Fruit fly (Drosophila melanogaster) whole organism, prepupa: ENCODE data around the gene Ugt35A1.
A peak's percentile ranks its signal among the peaks of the same experiment; 100 is the strongest.

Experiments used
- Blimp-1 ChIP-seq: fragments of 200-800 bp; sonication (Bioruptor generic); optimal IDR thresholded peaks from 3 replicates; lab custom pipeline; 2017; ENCODE audit warnings: missing biosample characterization, missing genetic modification characterization, mild to moderate bottlenecking, moderate library complexity, missing genetic modification reagents
- CG10631 ChIP-seq: fragments of 200-800 bp; sonication (Bioruptor generic); optimal IDR thresholded peaks from 2 replicates; lab custom pipeline; 2016; ENCODE audit warnings: missing biosample characterization, missing genetic modification characterization
- CG10669 ChIP-seq: fragments of 200-800 bp; sonication (Bioruptor generic); optimal IDR thresholded peaks from 3 replicates; lab custom pipeline; 2018; ENCODE audit warnings: missing biosample characterization, mild to moderate bottlenecking, missing genetic modification characterization, moderate library complexity
- CG11902 ChIP-seq: fragments of 200-800 bp; sonication (Bioruptor generic); optimal IDR thresholded peaks from 3 replicates; lab custom pipeline; 2016; ENCODE audit warnings: missing biosample characterization, missing genetic modification characterization
- CG15336 ChIP-seq: fragments of 200-800 bp; sonication (Bioruptor generic); IDR thresholded peaks from 2 replicates; pipeline ENCODE4 v1.3.6; 2022; ENCODE audit warnings: missing biosample characterization, missing genetic modification characterization
- CG1621 ChIP-seq: fragments of 200-800 bp; sonication (Bioruptor generic); optimal IDR thresholded peaks from 3 replicates; lab custom pipeline; 2018; ENCODE audit warnings: missing biosample characterization, mild to moderate bottlenecking, missing genetic modification characterization
- CG16779 ChIP-seq: fragments of 200-800 bp; sonication (Bioruptor generic); optimal IDR thresholded peaks from 3 replicates; lab custom pipeline; 2017; ENCODE audit warnings: missing biosample characterization, mild to moderate bottlenecking, missing genetic modification characterization
- CG31627 ChIP-seq: fragments of 200-800 bp; sonication (Bioruptor generic); optimal IDR thresholded peaks from 3 replicates; lab custom pipeline; 2016; ENCODE audit warnings: missing biosample characterization, missing genetic modification characterization
- CG32006 ChIP-seq: fragments of 200-800 bp; sonication (Bioruptor generic); optimal IDR thresholded peaks from 3 replicates; lab custom pipeline; 2017; ENCODE audit warnings: missing biosample characterization, mild to moderate bottlenecking, missing genetic modification characterization
- CG34406 ChIP-seq: fragments of 200-800 bp; sonication (Bioruptor generic); optimal IDR thresholded peaks from 3 replicates; lab custom pipeline; 2016; ENCODE audit warnings: missing biosample characterization, missing genetic modification characterization
- CG4318 ChIP-seq: fragments of 200-800 bp; sonication (Bioruptor generic); optimal IDR thresholded peaks from 3 replicates; lab custom pipeline; 2017; ENCODE audit warnings: missing biosample characterization, mild to moderate bottlenecking, missing genetic modification characterization
- CG6276 ChIP-seq: fragments of 200-800 bp; sonication (Bioruptor generic); optimal IDR thresholded peaks from 2 replicates; lab custom pipeline; 2017; ENCODE audit warnings: missing biosample characterization, mild to moderate bottlenecking, missing genetic modification characterization
- CG6792 ChIP-seq: fragments of 200-800 bp; sonication (Bioruptor generic); optimal IDR thresholded peaks from 3 replicates; lab custom pipeline; 2016; ENCODE audit warnings: missing biosample characterization, missing genetic modification characterization
- CG6808 ChIP-seq: fragments of 200-800 bp; sonication (Bioruptor generic); optimal IDR thresholded peaks from 3 replicates; lab custom pipeline; 2017; ENCODE audit warnings: missing biosample characterization, missing genetic modification characterization, mild to moderate bottlenecking, moderate library complexity, missing genetic modification reagents
- CG6854 ChIP-seq: fragments of 200-800 bp; sonication (Bioruptor generic); optimal IDR thresholded peaks from 2 replicates; lab custom pipeline; 2017; ENCODE audit warnings: missing biosample characterization, mild to moderate bottlenecking, missing genetic modification characterization
- CG8319 ChIP-seq: fragments of 200-800 bp; sonication (Bioruptor generic); optimal IDR thresholded peaks from 3 replicates; lab custom pipeline; 2016; ENCODE audit warnings: missing biosample characterization, missing genetic modification characterization
- CG8632 ChIP-seq: fragments of 200-800 bp; sonication (Bioruptor generic); optimal IDR thresholded peaks from 3 replicates; lab custom pipeline; 2016; ENCODE audit warnings: missing biosample characterization, missing genetic modification characterization
- CG9139 ChIP-seq: fragments of 200-800 bp; sonication (Bioruptor generic); optimal IDR thresholded peaks from 3 replicates; lab custom pipeline; 2017; ENCODE audit warnings: missing biosample characterization, mild to moderate bottlenecking, missing genetic modification characterization
- Eip75B ChIP-seq: fragments of 200-800 bp; sonication (Bioruptor generic); optimal IDR thresholded peaks from 3 replicates; lab custom pipeline; 2016; ENCODE audit warnings: missing biosample characterization, missing genetic modification characterization
- Eip93F ChIP-seq: fragments of 200-800 bp; sonication (Bioruptor generic); optimal IDR thresholded peaks from 2 replicates; lab custom pipeline; 2016; ENCODE audit warnings: missing biosample characterization, mild to moderate bottlenecking, missing genetic modification characterization
- Ets21C ChIP-seq: fragments of 200-800 bp; sonication (Bioruptor generic); optimal IDR thresholded peaks from 3 replicates; lab custom pipeline; 2016; ENCODE audit warnings: missing biosample characterization, missing genetic modification characterization
- Ets96B ChIP-seq: fragments of 200-800 bp; optimal IDR thresholded peaks from 2 replicates; lab custom pipeline; 2019; ENCODE audit warnings: missing biosample characterization, mild to moderate bottlenecking, missing genetic modification characterization, moderate library complexity
- Gug ChIP-seq: fragments of 200-800 bp; sonication (Bioruptor generic); IDR thresholded peaks from 2 replicates; pipeline ENCODE4 v1.3.6; 2022; ENCODE audit warnings: missing biosample characterization, missing genetic modification characterization
- Hr38 ChIP-seq: sonication (Bioruptor generic); optimal IDR thresholded peaks from 2 replicates; lab custom pipeline; 2016; ENCODE audit warnings: missing biosample characterization, missing genetic modification characterization
- Hr4 ChIP-seq: fragments of 200-800 bp; sonication (Bioruptor generic); optimal IDR thresholded peaks from 3 replicates; lab custom pipeline; 2016; ENCODE audit warnings: missing biosample characterization, missing genetic modification characterization
- Lpt ChIP-seq: fragments of 200-800 bp; sonication (Bioruptor generic); optimal IDR thresholded peaks from 3 replicates; lab custom pipeline; 2016; ENCODE audit warnings: missing biosample characterization, missing genetic modification characterization
- OdsH ChIP-seq: fragments of 200-800 bp; sonication (Bioruptor generic); optimal IDR thresholded peaks from 3 replicates; lab custom pipeline; 2016; ENCODE audit warnings: missing biosample characterization, missing genetic modification characterization
- Smox ChIP-seq: fragments of 200-800 bp; sonication (Bioruptor generic); optimal IDR thresholded peaks from 3 replicates; lab custom pipeline; 2016; ENCODE audit warnings: missing biosample characterization, missing genetic modification characterization
- Sox102F ChIP-seq: fragments of 200-800 bp; sonication (Bioruptor generic); optimal IDR thresholded peaks from 2 replicates; lab custom pipeline; 2016; ENCODE audit warnings: missing biosample characterization, mild to moderate bottlenecking, missing genetic modification characterization
- achi ChIP-seq: fragments of 200-800 bp; sonication (Bioruptor generic); optimal IDR thresholded peaks from 3 replicates; lab custom pipeline; 2016; ENCODE audit warnings: missing biosample characterization, missing genetic modification characterization
- acj6 ChIP-seq: fragments of 200-800 bp; sonication (Bioruptor generic); optimal IDR thresholded peaks from 3 replicates; lab custom pipeline; 2016; ENCODE audit warnings: missing biosample characterization, missing genetic modification characterization
- cyc ChIP-seq: fragments of 200-800 bp; sonication (Bioruptor generic); optimal IDR thresholded peaks from 3 replicates; lab custom pipeline; 2016; ENCODE audit warnings: missing biosample characterization, missing genetic modification characterization
- dac ChIP-seq: fragments of 200-800 bp; sonication (Bioruptor generic); optimal IDR thresholded peaks from 2 replicates; lab custom pipeline; 2017; ENCODE audit warnings: missing biosample characterization, mild to moderate bottlenecking, missing genetic modification characterization
- dsx ChIP-seq: fragments of 200-800 bp; optimal IDR thresholded peaks from 3 replicates; lab custom pipeline; 2019; ENCODE audit warnings: missing biosample characterization, mild to moderate bottlenecking, missing genetic modification characterization, moderate library complexity; ENCODE audit not compliant: poor library complexity, severe bottlenecking
- eg ChIP-seq: fragments of 200-800 bp; sonication (Bioruptor generic); IDR thresholded peaks from 3 replicates; pipeline ENCODE4 v1.3.6; 2022; ENCODE audit warnings: missing biosample characterization, missing genetic modification characterization
- esn ChIP-seq: fragments of 200-800 bp; sonication (Bioruptor generic); optimal IDR thresholded peaks from 2 replicates; lab custom pipeline; 2016; ENCODE audit warnings: missing biosample characterization, mild to moderate bottlenecking, missing genetic modification characterization, moderate library complexity
- fd59A ChIP-seq: fragments of 200-800 bp; sonication (Bioruptor generic); optimal IDR thresholded peaks from 2 replicates; lab custom pipeline; 2017; ENCODE audit warnings: missing biosample characterization, mild to moderate bottlenecking, missing genetic modification characterization, missing genetic modification reagents
- fkh ChIP-seq: fragments of 200-800 bp; sonication (Bioruptor generic); optimal IDR thresholded peaks from 3 replicates; lab custom pipeline; 2017; ENCODE audit warnings: missing biosample characterization, mild to moderate bottlenecking, missing genetic modification characterization, moderate library complexity
- net ChIP-seq: fragments of 200-800 bp; sonication (Bioruptor generic); optimal IDR thresholded peaks from 3 replicates; lab custom pipeline; 2016; ENCODE audit warnings: missing biosample characterization, missing genetic modification characterization
- salr ChIP-seq, 2 experiments: fragments of 200-800 bp; sonication (Bioruptor generic); optimal IDR thresholded peaks; 3 replicates each; lab custom pipeline; 2016 to 2018; ENCODE audit warnings: missing biosample characterization in 2 of 2, missing genetic modification characterization in 2 of 2, mild to moderate bottlenecking in 1 of 2
- spab ChIP-seq: fragments of 200-800 bp; sonication (Bioruptor generic); optimal IDR thresholded peaks from 2 replicates; lab custom pipeline; 2017; ENCODE audit warnings: missing biosample characterization, mild to moderate bottlenecking, missing genetic modification characterization, missing genetic modification reagents
- ss ChIP-seq, 2 experiments: fragments of 200-800 bp; sonication (Bioruptor generic); optimal IDR thresholded peaks; 2 replicates in 1 of 2; 3 replicates in 1 of 2; lab custom pipeline; 2017 to 2018; ENCODE audit warnings: mild to moderate bottlenecking in 2 of 2, missing biosample characterization in 2 of 2, missing genetic modification characterization in 2 of 2, moderate library complexity in 1 of 2
- svp ChIP-seq: fragments of 200-800 bp; sonication (Bioruptor generic); peaks from one replicate; lab custom pipeline; 2016; ENCODE audit warnings: missing biosample characterization, missing genetic modification characterization
- topi ChIP-seq: fragments of 200-800 bp; sonication (Bioruptor generic); optimal IDR thresholded peaks from 3 replicates; lab custom pipeline; 2016; ENCODE audit warnings: missing biosample characterization, missing genetic modification characterization
- vri ChIP-seq: fragments of 200-800 bp; sonication (Bioruptor generic); optimal IDR thresholded peaks from 3 replicates; lab custom pipeline; 2016; ENCODE audit warnings: missing biosample characterization, mild to moderate bottlenecking, missing genetic modification characterization

The Ugt35A1 gene

DNA sequence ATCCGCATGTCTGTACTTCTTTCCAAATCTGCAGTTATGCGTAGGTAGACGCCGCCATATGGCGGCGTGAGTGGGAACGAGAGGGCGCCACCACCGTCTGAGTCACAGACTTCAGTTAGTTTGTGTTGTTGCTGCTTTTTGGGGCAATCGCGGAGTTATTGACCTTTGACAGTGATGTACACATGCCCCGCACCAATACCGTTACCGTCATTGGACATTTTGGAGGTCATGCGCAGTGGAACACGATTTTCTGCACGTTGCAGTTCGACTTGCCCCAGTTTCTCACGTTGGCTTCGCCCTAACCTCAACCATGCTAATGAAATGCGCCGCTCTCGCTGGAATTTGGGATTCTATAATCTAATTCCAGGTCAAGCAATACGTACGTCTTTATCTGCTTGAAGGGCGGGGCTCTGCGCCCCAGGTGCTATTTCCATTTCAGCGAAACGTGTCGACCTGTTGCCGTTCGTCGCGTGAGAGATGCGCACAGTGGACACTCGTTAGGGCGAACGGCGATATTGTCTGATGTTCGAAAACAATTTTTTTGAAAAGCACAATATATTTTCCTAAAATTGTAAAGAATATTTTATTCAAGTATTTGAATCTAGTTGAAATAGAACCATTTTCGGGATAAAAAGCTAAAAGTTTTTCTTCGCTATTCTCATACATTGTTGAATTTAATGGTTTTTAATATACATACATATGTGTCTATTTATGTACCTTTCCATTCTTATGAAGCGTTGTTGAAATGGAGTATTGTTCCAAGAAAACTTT is 39.0 kb upstream of the Ugt35A1 start (continued):
- peak; percentile 72 for TF ChIP-seq Sox102F (GFP tag; lab: Kevin White, UChicago)
- TF ChIP-seq Smox (GFP tag; lab: Kevin White, UChicago) = peak; percentile 79
- peak; percentile 28 for TF ChIP-seq Blimp-1
- no peak for TF ChIP-seq CG4318 (GFP tag; lab: Kevin White, UChicago)
- peak; percentile 65 for TF ChIP-seq CG32006 (GFP tag; lab: Kevin White, UChicago)
- peak; percentile 14 to 39 for TF ChIP-seq ss (GFP tag; optimal IDR thresholded peaks at IDR 0.05; lab: Kevin White, UChicago)
- no peak for TF ChIP-seq CG6854 (GFP tag; lab: Kevin White, UChicago)
- peak; percentile 54 for TF ChIP-seq CG8632
- no peak for TF ChIP-seq Hr38 (GFP tag; lab: Kevin White, UChicago)
- peak; percentile 39 for TF ChIP-seq vri
- no peak for TF ChIP-seq fkh (GFP tag; lab: Kevin White, UChicago)
- TF ChIP-seq CG6808 (GFP tag; lab: Kevin White, UChicago) = peak; percentile 14
- peak; percentile 76 for TF ChIP-seq Eip75B (GFP tag; lab: Kevin White, UChicago)
- TF ChIP-seq Gug (GFP tag; lab: Robert Waterston, UW) = peak; percentile 55
- TF ChIP-seq dac (GFP tag; lab: Kevin White, UChicago) = peak; percentile 21
- peak; percentile 83 for TF ChIP-seq esn (GFP tag; lab: Kevin White, UChicago)
- TF ChIP-seq net (GFP tag; lab: Kevin White, UChicago) = peak; percentile 72
- peak; percentile 7 for TF ChIP-seq fd59A (GFP tag; lab: Kevin White, UChicago)
- peak; percentile 27 for TF ChIP-seq CG16779
- peak; percentile 68 for TF ChIP-seq OdsH (GFP tag; lab: Kevin White, UChicago)

- no peak for TF ChIP-seq CG8632
- peak; percentile 53 for TF ChIP-seq achi (GFP tag; lab: Kevin White, UChicago)
- peak; percentile 31 for TF ChIP-seq Lpt
- no peak for TF ChIP-seq CG9139 (GFP tag; lab: Kevin White, UChicago)
- TF ChIP-seq cyc (GFP tag; lab: Kevin White, UChicago) = peak; percentile 10
- peak; percentile 0 for TF ChIP-seq CG10669
- TF ChIP-seq CG4318 (GFP tag; lab: Kevin White, UChicago) = no peak
- peak; percentile 19 for TF ChIP-seq CG1621 (tag; lab: Kevin White, UChicago)
- no peak for TF ChIP-seq CG8319 (GFP tag; lab: Kevin White, UChicago)
- TF ChIP-seq net (GFP tag; lab: Kevin White, UChicago) = peak; percentile 5
- TF ChIP-seq Eip93F = no peak
- peak; percentile 47 for TF ChIP-seq Smox (GFP tag; lab: Kevin White, UChicago)
- TF ChIP-seq Hr4 (GFP tag; lab: Kevin White, UChicago) = peak; percentile 42
- no peak for TF ChIP-seq CG32006 (GFP tag; lab: Kevin White, UChicago)
- peak; percentile 74 for TF ChIP-seq svp (GFP tag; lab: Kevin White, UChicago)
- peak; percentile 28; the same call in 1 of the 3 replicates for TF ChIP-seq eg (GFP tag; lab: Robert Waterston, UW)
- TF ChIP-seq dsx (GFP tag; lab: Kevin White, UChicago) = peak; percentile 10
- TF ChIP-seq ss (GFP tag; optimal IDR thresholded peaks at IDR 0.05; lab: Kevin White, UChicago) = peak; percentile 14 to 39
- TF ChIP-seq Blimp-1 = no peak
- TF ChIP-seq spab (GFP tag; lab: Kevin White, UChicago) = no peak
- peak; percentile 62 for TF ChIP-seq CG10631 (GFP tag; lab: Kevin White, UChicago)
- TF ChIP-seq vri = peak; percentile 45
- TF ChIP-seq Ets96B (tag; lab: Kevin White, UChicago) = no peak
- TF ChIP-seq CG6792 (GFP tag; lab: Kevin White, UChicago) = peak; percentile 30
- no peak for TF ChIP-seq dac (GFP tag; lab: Kevin White, UChicago)
- no peak for TF ChIP-seq CG11902 (GFP tag; lab: Kevin White, UChicago)
- peak; percentile 36 for TF ChIP-seq CG31627 (GFP tag; lab: Kevin White, UChicago)
- TF ChIP-seq CG15336 (GFP tag; lab: Robert Waterston, UW) = no peak
- no peak for TF ChIP-seq CG16779
- peak; percentile 28 for TF ChIP-seq Ets21C
- TF ChIP-seq CG34406 (GFP tag; lab: Kevin White, UChicago) = peak; percentile 33
- peak in 1 of 2 experiments; percentile 10 for TF ChIP-seq salr (GFP tag; optimal IDR thresholded peaks at IDR 0.05; lab: Kevin White, UChicago)
- TF ChIP-seq acj6 (GFP tag; lab: Kevin White, UChicago) = peak; percentile 24
- TF ChIP-seq topi = peak; percentile 49
- no peak for TF ChIP-seq CG6276 (GFP tag; lab: Kevin White, UChicago)
- peak; percentile 68 for TF ChIP-seq esn (GFP tag; lab: Kevin White, UChicago)
- TF ChIP-seq Gug (GFP tag; lab: Robert Waterston, UW) = no peak
Observed at dm6 chr3R:11209801-11210402, 37.4 kb upstream of the Ugt35A1 start, which contains the start of the genes SdhC and Tctp. TSS of gene SdhC (minus strand) at chr3R:11209849. TSS of gene Tctp (plus strand) at chr3R:11210247.
